Fruit fly (Drosophila melanogaster): ENCODE results near the gene Smyd5.

The Smyd5 gene

DNA sequence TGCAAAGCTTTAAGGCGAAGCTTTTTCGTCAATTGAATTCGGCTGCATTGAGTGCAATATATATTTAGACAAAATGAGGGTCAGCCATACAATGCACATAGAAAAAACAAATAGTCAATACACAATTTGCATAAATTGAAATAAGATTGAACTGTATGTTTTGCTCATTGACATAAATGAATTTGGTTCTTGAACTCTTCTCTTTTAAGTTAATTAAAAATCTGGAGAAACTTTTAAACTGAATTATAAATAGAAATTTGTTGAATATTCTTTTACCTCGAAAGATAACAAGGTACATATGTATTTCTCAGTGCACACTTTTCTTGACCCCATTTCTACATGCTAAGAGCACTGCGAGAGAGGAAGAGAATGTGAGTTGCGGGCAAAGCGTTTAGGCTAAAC, 12.3 kb downstream of the Smyd5 start (continued):
- TF ChIP-seq CG32772 (GFP tag; IDR thresholded peaks at IDR 0.05) (peak; percentile 24; the same call in 1 of the 2 replicates), Sox102F (GFP tag; optimal IDR thresholded peaks at IDR 0.05) (peak; percentile 67), gcm (GFP tag; optimal IDR thresholded peaks at IDR 0.05) (peak; percentile 49), CG4424 (GFP tag; optimal IDR thresholded peaks at IDR 0.05) (peak; percentile 30), salm (tag; optimal IDR thresholded peaks at IDR 0.05) (no peak), CG2678 (tag; optimal IDR thresholded peaks at IDR 0.05) (peak; percentile 44), vvl (GFP tag; IDR thresholded peaks at IDR 0.05) (0 out of 2 replicates have a peak, but pooled peaks have one; percentile 8), CG17361 (GFP tag; IDR thresholded peaks at IDR 0.05) (peak; percentile 72; the same call in 2 of the 3 replicates), CG3163 (GFP tag; optimal IDR thresholded peaks at IDR 0.05) (peak; percentile 52), Hr78 (GFP tag; optimal IDR thresholded peaks at IDR 0.05) (peak in 1 of 2 experiments; percentile 56), gsb-n (tag; optimal IDR thresholded peaks at IDR 0.05) (peak; percentile 31), CG17385 (GFP tag; optimal IDR thresholded peaks at IDR 0.05) (peak; percentile 17), Bgb (GFP tag; IDR thresholded peaks at IDR 0.05; ENCODE audit: partially characterized antibody) (no peak)

- TF ChIP-seq CG10979 (tag; optimal IDR thresholded peaks at IDR 0.05) (peak; percentile 58), CG17186 (GFP tag; optimal IDR thresholded peaks at IDR 0.05) (no peak), chn (GFP tag; optimal IDR thresholded peaks at IDR 0.05) (peak; percentile 43), tin (GFP tag; optimal IDR thresholded peaks at IDR 0.05) (peak; percentile 15), kay (GFP tag; optimal IDR thresholded peaks at IDR 0.05) (no peak), CG14667 (GFP tag; IDR thresholded peaks at IDR 0.05) (peak; percentile 28; the same call in 1 of the 2 replicates), ems (GFP tag; optimal IDR thresholded peaks at IDR 0.05) (peak; percentile 1), tio (GFP tag; optimal IDR thresholded peaks at IDR 0.05) (peak; percentile 26), onecut (GFP tag; IDR thresholded peaks at IDR 0.05) (peak; percentile 28; the same call in 1 of the 2 replicates), CG13775 (GFP tag; optimal IDR thresholded peaks at IDR 0.05) (peak; percentile 29), zf30C (GFP tag; optimal IDR thresholded peaks at IDR 0.05) (peak; percentile 37), CG8089 (GFP tag; optimal IDR thresholded peaks at IDR 0.05) (no peak), gfzf (GFP tag; optimal IDR thresholded peaks at IDR 0.05) (no peak), Dip2 (GFP tag; IDR thresholded peaks at IDR 0.05) (no peak), Fer1 (GFP tag; optimal IDR thresholded peaks at IDR 0.05) (no peak), C15 (GFP tag; IDR thresholded peaks at IDR 0.05) (no peak), D19A (tag; optimal IDR thresholded peaks at IDR 0.05) (peak; percentile 49), Rx (GFP tag; IDR thresholded peaks at IDR 0.05) (no peak), CG10274 (GFP tag; optimal IDR thresholded peaks at IDR 0.05) (no peak), CG14441 (GFP tag; IDR thresholded peaks at IDR 0.05) (peak; percentile 41; the same call in 1 of the 2 replicates), pan (optimal IDR thresholded peaks at IDR 0.05) (no peak), pan (GFP tag; optimal IDR thresholded peaks at IDR 0.05 in 1 of 2, IDR thresholded peaks at IDR 0.05 in 1 of 2) (peak in 1 of 2 experiments; percentile 66), CG15601 (tag; optimal IDR thresholded peaks at IDR 0.05) (peak; percentile 29), ftz-f1 (GFP tag; optimal IDR thresholded peaks at IDR 0.05) (no peak), CG42726 (GFP tag; IDR thresholded peaks at IDR 0.05; ENCODE audit: partially characterized antibody) (no peak), Neu2 (GFP tag; optimal IDR thresholded peaks at IDR 0.05; ENCODE audit: borderline replicate concordance) (no peak), CG12219 (GFP tag; optimal IDR thresholded peaks at IDR 0.05) (peak; percentile 5), CG11456 (GFP tag; IDR thresholded peaks at IDR 0.05) (no peak), pum (GFP tag; optimal IDR thresholded peaks at IDR 0.05) (no peak), CG9437 (GFP tag; optimal IDR thresholded peaks at IDR 0.05) (peak; percentile 51), CG10543 (GFP tag; optimal IDR thresholded peaks at IDR 0.05) (no peak), Pdp1 (GFP tag; optimal IDR thresholded peaks at IDR 0.05) (peak in 1 of 2 experiments; percentile 41), D (optimal IDR thresholded peaks at IDR 0.05) (no peak), D (GFP tag; optimal IDR thresholded peaks at IDR 0.05) (peak; percentile 64), Chrac-16 (GFP tag; optimal IDR thresholded peaks at IDR 0.05) (peak; percentile 13), lmd (GFP tag; IDR thresholded peaks at IDR 0.05) (peak; percentile 41; the same call in 1 of the 2 replicates)
Observed at dm6 chr3R:21205680-21206326, 12.8 kb downstream of the Smyd5 start.
